Worm (Caenorhabditis elegans): ENCODE results near the gene T19H12.12.

ce11 chrV:4841179-4841578, 43.4 kb upstream of the T19H12.12 start, which contains the start of gene cwp-1:
- no peak for TF ChIP-seq nhr-6 (tag; optimal IDR thresholded peaks at IDR 0.05)
- TF ChIP-seq aly-2 (tag; optimal IDR thresholded peaks at IDR 0.05), result no peak
- no peak for TF ChIP-seq ztf-1 (GFP tag; conservative IDR thresholded peaks at IDR 0.05)
- no peak for TF ChIP-seq nhr-237 (tag; optimal IDR thresholded peaks at IDR 0.05)
- no peak for TF ChIP-seq elt-1 (tag; optimal IDR thresholded peaks at IDR 0.05)
